Fruit fly (Drosophila melanogaster): Measurements from ENCODE around the gene Prp31.

Prp31 gene

DNA sequence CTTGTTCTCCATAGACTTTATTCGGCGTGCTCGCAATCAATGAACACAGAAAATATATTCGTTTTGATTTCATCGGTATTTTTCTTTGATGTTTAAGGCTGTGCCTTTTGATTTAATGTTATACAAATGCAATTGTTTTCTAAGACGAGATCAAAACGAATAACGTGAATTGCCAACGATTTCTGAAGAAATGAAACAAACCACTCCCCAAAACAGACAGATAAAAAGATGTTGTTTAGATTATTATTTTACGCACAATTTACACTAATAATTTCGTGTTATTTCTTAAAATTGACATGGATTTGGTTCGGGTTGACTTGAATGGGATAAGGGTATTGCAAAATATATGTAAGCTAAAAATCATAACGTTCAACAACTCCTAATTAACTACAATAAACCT lies 27.6 kb upstream of the Prp31 start, which contains the start of gene CG13457:
TSS of gene CG13457 (minus strand) at position 101 of the 400 bp plus-strand sequence.
- no peak for TF ChIP-seq CG17806 (tag; optimal IDR thresholded peaks at IDR 0.05)
- TF ChIP-seq Pif1B (GFP tag; optimal IDR thresholded peaks at IDR 0.05): no peak
- no peak for TF ChIP-seq CG4496 (GFP tag; IDR thresholded peaks at IDR 0.05)
- no peak for TF ChIP-seq CG34367 (tag; optimal IDR thresholded peaks at IDR 0.05)
- TF ChIP-seq Pif1A (GFP tag; optimal IDR thresholded peaks at IDR 0.05): no peak
- no peak for TF ChIP-seq CG9948 (tag; optimal IDR thresholded peaks at IDR 0.05)
- no peak for TF ChIP-seq CG12605 (GFP tag; IDR thresholded peaks at IDR 0.05)
- no peak for TF ChIP-seq EcR (GFP tag; optimal IDR thresholded peaks at IDR 0.05)
- no peak for TF ChIP-seq CG13204 (GFP tag; optimal IDR thresholded peaks at IDR 0.05)
- no peak for TF ChIP-seq CG14655 (GFP tag; optimal IDR thresholded peaks at IDR 0.05)
- TF ChIP-seq Snoo (tag; optimal IDR thresholded peaks at IDR 0.05): no peak
- no peak for TF ChIP-seq fd96Ca (GFP tag; IDR thresholded peaks at IDR 0.05)
- no peak for TF ChIP-seq CG15710 (tag; optimal IDR thresholded peaks at IDR 0.05)
- no peak for TF ChIP-seq Ets98B (GFP tag; IDR thresholded peaks at IDR 0.05)
- TF ChIP-seq gl (tag; optimal IDR thresholded peaks at IDR 0.05): no peak
- TF ChIP-seq CG8159 (tag; optimal IDR thresholded peaks at IDR 0.05): no peak
- TF ChIP-seq CG10348 (GFP tag; IDR thresholded peaks at IDR 0.05): no peak
- no peak for TF ChIP-seq rn (GFP tag; IDR thresholded peaks at IDR 0.05)

DNA sequence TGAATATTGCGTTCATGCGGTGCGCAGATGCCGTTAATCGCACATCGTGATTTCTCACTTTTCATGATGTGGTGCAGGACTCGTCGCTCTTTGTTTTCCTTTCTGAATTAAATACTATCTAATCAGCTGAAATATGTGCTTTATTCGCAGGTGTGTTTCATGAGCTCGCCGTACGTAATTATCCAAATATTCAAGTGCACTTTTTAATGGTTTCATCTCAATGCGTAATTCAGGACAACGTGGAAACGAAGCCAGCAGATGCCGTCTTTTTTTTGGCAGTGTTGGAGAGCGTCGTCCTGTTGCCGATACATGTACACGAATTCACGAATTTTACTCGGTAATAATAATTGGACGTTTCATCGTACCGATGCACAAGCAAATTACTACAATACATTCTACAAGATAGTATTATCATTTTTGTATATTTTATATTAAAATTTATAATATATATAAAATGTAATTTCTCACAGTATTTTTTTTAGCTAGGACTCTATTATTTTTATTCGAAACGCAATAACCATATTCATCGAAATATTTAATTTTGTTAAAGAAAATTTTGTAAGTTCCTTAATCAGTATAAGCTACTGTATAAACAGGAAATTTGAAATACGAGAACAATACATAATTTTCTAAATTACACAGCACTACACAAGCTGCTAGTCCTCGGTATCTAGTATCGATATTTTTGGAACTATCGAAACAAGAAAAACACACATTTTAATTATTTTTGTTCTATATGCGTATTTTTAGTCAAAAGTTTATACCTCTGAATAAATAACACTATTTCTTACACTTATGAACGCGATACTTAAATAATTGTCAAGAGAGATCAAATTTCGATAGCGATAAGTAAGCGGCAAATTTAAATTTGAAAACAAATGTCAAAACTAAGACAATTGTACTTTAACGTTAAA lies 22.0 kb upstream of the Prp31 start, which contains the start of gene CG12316:
TSS of gene CG12316 (minus strand) at position 276 of the 914 bp plus-strand sequence.
- TF ChIP-seq CG10348 (GFP tag; IDR thresholded peaks at IDR 0.05) (no peak), CG13204 (GFP tag; optimal IDR thresholded peaks at IDR 0.05) (peak; percentile 91), rn (GFP tag; IDR thresholded peaks at IDR 0.05) (peak; percentile 77), CG8301 (tag; optimal IDR thresholded peaks at IDR 0.05) (peak; percentile 95), CG34367 (tag; optimal IDR thresholded peaks at IDR 0.05) (peak; percentile 95), CG4496 (GFP tag; IDR thresholded peaks at IDR 0.05) (peak; percentile 94), CG15710 (tag; optimal IDR thresholded peaks at IDR 0.05) (peak; percentile 94), CG12605 (GFP tag; IDR thresholded peaks at IDR 0.05) (peak; percentile 89), Snoo (tag; optimal IDR thresholded peaks at IDR 0.05) (peak; percentile 96), CG14655 (GFP tag; optimal IDR thresholded peaks at IDR 0.05) (peak; percentile 95), CG9948 (tag; optimal IDR thresholded peaks at IDR 0.05) (peak; percentile 89), fd96Ca (GFP tag; IDR thresholded peaks at IDR 0.05) (peak; percentile 96), Ets98B (GFP tag; IDR thresholded peaks at IDR 0.05) (peak; percentile 89), Pif1B (GFP tag; optimal IDR thresholded peaks at IDR 0.05) (peak; percentile 97), Pif1A (GFP tag; optimal IDR thresholded peaks at IDR 0.05) (peak; percentile 98), CG32121 (GFP tag; IDR thresholded peaks at IDR 0.05) (peak; percentile 92), CG8159 (tag; optimal IDR thresholded peaks at IDR 0.05) (peak; percentile 95), D1 (tag; optimal IDR thresholded peaks at IDR 0.05) (peak; percentile 80), gl (tag; optimal IDR thresholded peaks at IDR 0.05) (peak; percentile 94), CG17806 (tag; optimal IDR thresholded peaks at IDR 0.05) (peak; percentile 93), EcR (GFP tag; optimal IDR thresholded peaks at IDR 0.05) (peak; percentile 61)

DNA sequence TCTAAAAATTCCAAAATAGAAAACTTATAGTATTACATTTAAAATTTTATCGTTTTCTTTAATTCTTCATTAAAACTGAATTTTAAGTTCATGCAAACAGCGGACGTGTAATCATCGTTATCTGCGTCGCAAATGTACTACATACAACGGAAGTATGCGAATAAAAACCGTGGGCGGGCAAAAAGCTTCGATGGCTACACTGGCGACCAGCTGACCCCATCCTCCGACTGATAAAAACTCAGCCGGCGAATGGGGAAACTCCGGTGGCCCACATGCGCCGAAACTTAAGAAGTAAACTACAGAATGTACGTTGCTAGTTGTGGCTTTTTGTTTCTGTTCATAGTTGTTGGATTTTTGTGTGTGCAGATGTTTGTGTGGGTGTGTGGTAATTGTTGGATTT lies 21.1 kb upstream of the Prp31 start:
- no peak for TF ChIP-seq CG17806 (tag; optimal IDR thresholded peaks at IDR 0.05)
- no peak for TF ChIP-seq CG14655 (GFP tag; optimal IDR thresholded peaks at IDR 0.05)
- no peak for TF ChIP-seq CG9948 (tag; optimal IDR thresholded peaks at IDR 0.05)
- TF ChIP-seq CG4496 (GFP tag; IDR thresholded peaks at IDR 0.05): no peak
- TF ChIP-seq D1 (tag; optimal IDR thresholded peaks at IDR 0.05): no peak
- no peak for TF ChIP-seq Snoo (tag; optimal IDR thresholded peaks at IDR 0.05)
- TF ChIP-seq gl (tag; optimal IDR thresholded peaks at IDR 0.05): no peak
- no peak for TF ChIP-seq CG34367 (tag; optimal IDR thresholded peaks at IDR 0.05)
- no peak for TF ChIP-seq rn (GFP tag; IDR thresholded peaks at IDR 0.05)
- TF ChIP-seq CG15710 (tag; optimal IDR thresholded peaks at IDR 0.05): no peak
- no peak for TF ChIP-seq CG12605 (GFP tag; IDR thresholded peaks at IDR 0.05)
- no peak for TF ChIP-seq CG32121 (GFP tag; IDR thresholded peaks at IDR 0.05)
- TF ChIP-seq Ets98B (GFP tag; IDR thresholded peaks at IDR 0.05): no peak
- TF ChIP-seq CG8159 (tag; optimal IDR thresholded peaks at IDR 0.05): no peak
- no peak for TF ChIP-seq Pif1A (GFP tag; optimal IDR thresholded peaks at IDR 0.05)
- TF ChIP-seq Pif1B (GFP tag; optimal IDR thresholded peaks at IDR 0.05): no peak
- no peak for TF ChIP-seq EcR (GFP tag; optimal IDR thresholded peaks at IDR 0.05)

DNA sequence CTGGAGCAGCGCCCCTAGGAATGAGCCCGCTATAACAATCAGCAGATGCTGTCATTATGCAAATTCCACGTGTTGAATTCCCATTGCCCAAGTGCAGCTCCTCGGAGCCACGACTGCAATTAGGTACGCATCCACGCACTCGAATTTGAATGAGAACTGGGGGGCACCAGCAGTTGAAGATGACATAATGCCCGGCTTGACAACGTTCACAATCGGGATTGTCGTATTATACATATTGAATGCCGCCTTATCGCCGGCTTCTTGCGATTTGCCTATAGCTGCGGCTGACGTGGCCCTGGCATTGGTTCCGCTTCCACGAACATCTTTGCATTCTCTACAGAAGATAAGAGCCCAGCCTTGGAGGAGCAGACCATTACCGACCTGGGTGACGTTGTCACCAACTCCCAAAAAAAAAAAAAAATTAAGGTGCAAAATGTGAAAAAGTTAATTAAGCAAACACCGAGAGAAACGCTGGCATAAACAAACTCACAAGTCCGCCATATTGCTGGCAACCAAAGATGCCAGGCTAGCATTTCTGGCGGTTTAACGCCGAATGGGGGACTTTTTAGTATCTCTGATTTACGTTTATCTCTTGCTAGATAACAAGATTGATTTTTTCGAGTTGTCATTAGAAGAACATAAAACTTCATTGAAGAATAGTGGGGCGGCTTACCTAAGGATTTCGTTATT lies 18.5 kb upstream of the Prp31 start:
- no peak for TF ChIP-seq gl (tag; optimal IDR thresholded peaks at IDR 0.05)
- no peak for TF ChIP-seq CG10348 (GFP tag; IDR thresholded peaks at IDR 0.05)
- no peak for TF ChIP-seq Pif1A (GFP tag; optimal IDR thresholded peaks at IDR 0.05)
- no peak for TF ChIP-seq fd96Ca (GFP tag; IDR thresholded peaks at IDR 0.05)
- no peak for TF ChIP-seq CG32121 (GFP tag; IDR thresholded peaks at IDR 0.05)
- no peak for TF ChIP-seq CG13204 (GFP tag; optimal IDR thresholded peaks at IDR 0.05)
- TF ChIP-seq Snoo (tag; optimal IDR thresholded peaks at IDR 0.05): no peak
- no peak for TF ChIP-seq CG8159 (tag; optimal IDR thresholded peaks at IDR 0.05)
- TF ChIP-seq D1 (tag; optimal IDR thresholded peaks at IDR 0.05): no peak
- TF ChIP-seq Pif1B (GFP tag; optimal IDR thresholded peaks at IDR 0.05): no peak
- no peak for TF ChIP-seq Ets98B (GFP tag; IDR thresholded peaks at IDR 0.05)
- TF ChIP-seq CG14655 (GFP tag; optimal IDR thresholded peaks at IDR 0.05): no peak
- no peak for TF ChIP-seq CG12605 (GFP tag; IDR thresholded peaks at IDR 0.05)
- no peak for TF ChIP-seq rn (GFP tag; IDR thresholded peaks at IDR 0.05)
